Fruit fly (Drosophila melanogaster) whole organism, pupa: ENCODE results near the gene CG12725.

Experiments used
- CG10348 ChIP-seq: fragments of 200-800 bp; sonication (Bioruptor generic); IDR thresholded peaks from 2 replicates; pipeline ENCODE4 v1.3.6; 2022; ENCODE audit warnings: missing biosample characterization, missing genetic modification characterization
- CG12605 ChIP-seq: fragments of 200-800 bp; sonication (Bioruptor generic); IDR thresholded peaks from 2 replicates; pipeline ENCODE4 v1.3.6; 2022; ENCODE audit warnings: missing biosample characterization, missing genetic modification characterization
- CG14655 ChIP-seq: fragments of 200-800 bp; sonication (Bioruptor generic); optimal IDR thresholded peaks from 3 replicates; lab custom pipeline; 2017; ENCODE audit warnings: mild to moderate bottlenecking, missing biosample characterization, missing genetic modification reagents, missing genetic modification characterization
- CG15710 ChIP-seq: fragments of 200-800 bp; sonication (Bioruptor generic); optimal IDR thresholded peaks from 2 replicates; lab custom pipeline; 2018; ENCODE audit warnings: missing biosample characterization, mild to moderate bottlenecking, missing genetic modification characterization, moderate library complexity
- CG17806 ChIP-seq: fragments of 200-800 bp; sonication (Bioruptor generic); optimal IDR thresholded peaks from 2 replicates; lab custom pipeline; 2018; ENCODE audit warnings: missing biosample characterization, mild to moderate bottlenecking, missing genetic modification characterization, moderate library complexity
- CG32121 ChIP-seq: fragments of 200-800 bp; sonication (Bioruptor generic); IDR thresholded peaks from 2 replicates; pipeline ENCODE4 v1.3.6; 2022; ENCODE audit warnings: missing biosample characterization, missing genetic modification characterization
- CG34367 ChIP-seq: fragments of 200-800 bp; sonication (Bioruptor generic); optimal IDR thresholded peaks from 2 replicates; lab custom pipeline; 2018; ENCODE audit warnings: missing biosample characterization, mild to moderate bottlenecking, missing genetic modification characterization
- CG4496 ChIP-seq: fragments of 200-800 bp; sonication (Bioruptor generic); IDR thresholded peaks from 3 replicates; pipeline ENCODE4 v1.3.6; 2022; ENCODE audit warnings: missing biosample characterization, missing genetic modification characterization
- CG9948 ChIP-seq: fragments of 200-800 bp; sonication (Bioruptor generic); optimal IDR thresholded peaks from 2 replicates; lab custom pipeline; 2018; ENCODE audit warnings: missing biosample characterization, mild to moderate bottlenecking, missing genetic modification characterization, moderate library complexity
- Ets98B ChIP-seq: fragments of 200-800 bp; sonication (Bioruptor generic); IDR thresholded peaks from 2 replicates; pipeline ENCODE4 v1.3.6; 2022; ENCODE audit warnings: missing biosample characterization, missing genetic modification characterization
- Snoo ChIP-seq: fragments of 200-800 bp; sonication (Bioruptor generic); optimal IDR thresholded peaks from 3 replicates; lab custom pipeline; 2017; ENCODE audit warnings: missing biosample characterization, mild to moderate bottlenecking, missing genetic modification characterization, inconsistent platforms
- rn ChIP-seq: fragments of 200-800 bp; sonication (Bioruptor generic); IDR thresholded peaks from 2 replicates; pipeline ENCODE4 v1.3.6; 2022; ENCODE audit warnings: missing biosample characterization, missing genetic modification characterization

DNA sequence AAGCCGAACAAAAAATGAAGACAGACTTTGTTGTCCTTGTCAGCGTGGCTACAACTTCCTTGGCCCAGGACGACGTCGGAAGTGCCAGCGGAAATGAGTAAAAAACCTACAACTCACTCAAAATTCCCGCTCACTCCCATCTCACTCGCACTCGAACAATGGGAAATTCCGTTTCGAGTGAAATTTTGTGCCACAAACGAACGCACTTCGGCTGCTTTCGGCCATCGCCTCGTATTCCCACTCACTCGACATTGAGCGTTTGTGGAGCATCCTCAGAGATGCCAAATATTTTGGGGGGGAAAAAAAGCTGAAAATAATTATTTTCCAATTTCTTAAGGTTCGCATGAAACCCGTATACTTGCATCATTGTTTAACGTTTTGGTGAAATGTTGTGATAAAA lies 42.0 kb upstream of the CG12725 start:
- TF ChIP-seq CG10348 (GFP tag; lab: Robert Waterston, UW), result no peak
- TF ChIP-seq CG34367 (tag; lab: Kevin White, UChicago), result no peak
- TF ChIP-seq rn (GFP tag; lab: Robert Waterston, UW), result no peak
- no peak for TF ChIP-seq CG15710
- TF ChIP-seq CG12605 (GFP tag; lab: Robert Waterston, UW), result no peak
- TF ChIP-seq CG4496 (GFP tag; lab: Robert Waterston, UW), result no peak
- TF ChIP-seq CG9948 (tag; lab: Kevin White, UChicago), result no peak
- no peak for TF ChIP-seq Ets98B
- no peak for TF ChIP-seq Snoo
- no peak for TF ChIP-seq CG17806 (tag; lab: Kevin White, UChicago)
- TF ChIP-seq CG14655 (GFP tag; lab: Kevin White, UChicago), result no peak
- no peak for TF ChIP-seq CG32121 (GFP tag; lab: Robert Waterston, UW)
